Fruit fly (Drosophila melanogaster): ENCODE data around the gene CG12236.

CG12236 gene

dm6 chrX:5883394-5883793, 24.5 kb upstream of the CG12236 start (continued):
- TF ChIP-seq Hr39 (optimal IDR thresholded peaks at IDR 0.05) (no peak), CG6254 (GFP tag; optimal IDR thresholded peaks at IDR 0.05) (no peak), sisA (GFP tag; IDR thresholded peaks at IDR 0.05) (0 out of 2 replicates have a peak, but pooled peaks have one; percentile 24), run (tag; optimal IDR thresholded peaks at IDR 0.05) (no peak), Dref (GFP tag; IDR thresholded peaks at IDR 0.05) (peak; percentile 39; the same call in 1 of the 2 replicates), bbx (GFP tag; IDR thresholded peaks at IDR 0.05; ENCODE audit: partially characterized antibody) (no peak), Jarid2 (GFP tag; optimal IDR thresholded peaks at IDR 0.05) (no peak), CrebB (tag; optimal IDR thresholded peaks at IDR 0.05) (no peak), Poxn (GFP tag; IDR thresholded peaks at IDR 0.05) (no peak), CG17328 (GFP tag; IDR thresholded peaks at IDR 0.05) (peak; percentile 26; the same call in 1 of the 2 replicates), ewg (GFP tag; optimal IDR thresholded peaks at IDR 0.05) (peak; percentile 20), sob (GFP tag; IDR thresholded peaks at IDR 0.05) (peak; percentile 57), YL-1 (GFP tag; optimal IDR thresholded peaks at IDR 0.05) (no peak), Sox102F (GFP tag; optimal IDR thresholded peaks at IDR 0.05) (peak; percentile 21), az2 (GFP tag; optimal IDR thresholded peaks at IDR 0.05) (peak; percentile 11), salm (tag; optimal IDR thresholded peaks at IDR 0.05) (no peak), CG16813 (GFP tag; IDR thresholded peaks at IDR 0.05; ENCODE audit: partially characterized antibody) (no peak), fd64A (GFP tag; optimal IDR thresholded peaks at IDR 0.05) (no peak), twi (tag; optimal IDR thresholded peaks at IDR 0.05) (peak; percentile 8), Optix (GFP tag; IDR thresholded peaks at IDR 0.05) (no peak), zen2 (GFP tag; IDR thresholded peaks at IDR 0.05; ENCODE audit: partially characterized antibody) (no peak), unpg (GFP tag; optimal IDR thresholded peaks at IDR 0.05) (peak; percentile 24), Elba2 (GFP tag; optimal IDR thresholded peaks at IDR 0.05) (no peak), Antp (GFP tag; optimal IDR thresholded peaks at IDR 0.05) (peak; percentile 25), CG7745 (tag; optimal IDR thresholded peaks at IDR 0.05) (no peak), CG4424 (GFP tag; optimal IDR thresholded peaks at IDR 0.05) (peak; percentile 8), fu2 (GFP tag; optimal IDR thresholded peaks at IDR 0.05) (no peak), vnd (GFP tag; IDR thresholded peaks at IDR 0.05; ENCODE audit: partially characterized antibody) (no peak), CG6272 (GFP tag; IDR thresholded peaks at IDR 0.05) (no peak), B-H1 (GFP tag; IDR thresholded peaks at IDR 0.05) (no peak), CG17612 (GFP tag; IDR thresholded peaks at IDR 0.05) (no peak), ash1 (GFP tag; optimal IDR thresholded peaks at IDR 0.05) (no peak), crol (GFP tag; IDR thresholded peaks at IDR 0.05) (no peak), CG12219 (GFP tag; optimal IDR thresholded peaks at IDR 0.05) (no peak), odd (GFP tag; optimal IDR thresholded peaks at IDR 0.05) (no peak), CG15479 (GFP tag; optimal IDR thresholded peaks at IDR 0.05) (peak; percentile 24), hth (optimal IDR thresholded peaks at IDR 0.05) (no peak), schlank (tag; optimal IDR thresholded peaks at IDR 0.05) (no peak), Hmr (GFP tag; optimal IDR thresholded peaks at IDR 0.05) (peak; percentile 58), CG9437 (GFP tag; optimal IDR thresholded peaks at IDR 0.05) (no peak), tup (GFP tag; optimal IDR thresholded peaks at IDR 0.05) (no peak), grn (GFP tag; optimal IDR thresholded peaks at IDR 0.05) (peak; percentile 36), ems (GFP tag; optimal IDR thresholded peaks at IDR 0.05) (peak; percentile 13), D19A (tag; optimal IDR thresholded peaks at IDR 0.05) (no peak), lmd (GFP tag; IDR thresholded peaks at IDR 0.05) (peak; percentile 38; the same call in 1 of the 2 replicates), gt (GFP tag; IDR thresholded peaks at IDR 0.05) (no peak), BtbVII (GFP tag; optimal IDR thresholded peaks at IDR 0.05) (no peak), Dek (tag; optimal IDR thresholded peaks at IDR 0.05) (no peak), CG10274 (GFP tag; optimal IDR thresholded peaks at IDR 0.05) (no peak), crp (GFP tag; optimal IDR thresholded peaks at IDR 0.05) (no peak), CG6854 (GFP tag; optimal IDR thresholded peaks at IDR 0.05) (no peak), bab2 (GFP tag; optimal IDR thresholded peaks at IDR 0.05) (peak; percentile 53)

All from whole organism, embryonic.